Worm (Caenorhabditis elegans) whole organism, midembryonic: ENCODE data around the gene K03H1.9.

Experiments
- T22C8.4 ChIP-seq: fragments of 200-800 bp; sonication (Bioruptor generic); IDR thresholded peaks from 2 replicates; pipeline ENCODE4 v1.3.6; 2022; ENCODE audit warnings: missing genetic modification characterization, missing compliant biosample characterization
- cog-1 ChIP-seq: sonication (generic microtip); optimal IDR thresholded peaks from 2 replicates; lab custom pipeline; 2016; ENCODE audit warnings: missing genetic modification characterization, missing compliant biosample characterization
- flt-1 ChIP-seq: fragments of 200-800 bp; sonication (Bioruptor generic); IDR thresholded peaks from 2 replicates; pipeline ENCODE4 v1.3.6; 2022; ENCODE audit warnings: missing genetic modification characterization, missing compliant biosample characterization
- klf-2 ChIP-seq: fragments of 200-800 bp; sonication (Bioruptor generic); conservative IDR thresholded peaks from 2 replicates; pipeline ENCODE4 v1.3.6; 2022; ENCODE audit warnings: missing genetic modification reagents, missing genetic modification characterization, missing compliant biosample characterization
- med-1 ChIP-seq: sonication (generic microtip); optimal IDR thresholded peaks from 2 replicates; lab custom pipeline; 2017; ENCODE audit warnings: missing genetic modification characterization, mild to moderate bottlenecking, missing compliant biosample characterization, antibody characterized with exemption, missing genetic modification reagents; ENCODE audit not compliant: insufficient read depth
- ref-1 ChIP-seq: fragments of 200-800 bp; sonication (Bioruptor generic); conservative IDR thresholded peaks from 2 replicates; pipeline ENCODE4 v1.3.6; 2022; ENCODE audit warnings: missing genetic modification reagents, missing genetic modification characterization, missing compliant biosample characterization
- tab-1 ChIP-seq: fragments of 200-800 bp; sonication (Bioruptor generic); IDR thresholded peaks from 2 replicates; pipeline ENCODE4 v1.3.6; 2022; ENCODE audit warnings: missing genetic modification characterization, missing compliant biosample characterization
- ztf-23 ChIP-seq: fragments of 200-800 bp; sonication (Bioruptor generic); IDR thresholded peaks from 2 replicates; pipeline ENCODE4 v1.3.6; 2022; ENCODE audit warnings: missing genetic modification reagents, missing genetic modification characterization, missing compliant biosample characterization
- ztf-29 ChIP-seq: fragments of 200-800 bp; sonication (Bioruptor generic); IDR thresholded peaks from 2 replicates; pipeline ENCODE4 v1.3.6; 2022; ENCODE audit warnings: missing genetic modification reagents, missing genetic modification characterization, missing compliant biosample characterization

The K03H1.9 gene

DNA sequence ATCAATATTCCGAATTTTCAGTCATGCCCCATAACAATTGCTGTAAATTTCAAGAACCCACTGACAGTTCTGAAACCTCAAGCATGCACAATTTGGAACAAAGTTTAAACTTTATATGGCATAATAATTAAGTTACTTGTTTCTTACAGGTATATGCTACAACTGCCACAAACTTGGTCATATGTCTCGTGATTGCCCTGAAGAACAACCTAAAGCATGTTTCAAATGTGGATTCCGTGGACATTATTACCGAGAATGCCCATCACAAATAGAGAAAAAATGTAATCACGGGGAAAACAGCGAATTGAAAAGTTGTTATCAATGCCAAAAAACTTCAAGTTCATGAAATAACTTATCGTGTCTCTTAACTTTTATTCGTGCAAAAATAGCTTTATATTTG, 28.3 kb downstream of the K03H1.9 start:
- TF ChIP-seq T22C8.4 (GFP tag; lab: Robert Waterston, UW) (no peak), cog-1 (no peak), tab-1 (no peak), flt-1 (GFP tag; lab: Robert Waterston, UW) (no peak), ztf-23 (GFP tag; lab: Robert Waterston, UW) (0 out of 2 replicates have a peak, but pooled peaks have one; percentile 9), ztf-29 (no peak)

DNA sequence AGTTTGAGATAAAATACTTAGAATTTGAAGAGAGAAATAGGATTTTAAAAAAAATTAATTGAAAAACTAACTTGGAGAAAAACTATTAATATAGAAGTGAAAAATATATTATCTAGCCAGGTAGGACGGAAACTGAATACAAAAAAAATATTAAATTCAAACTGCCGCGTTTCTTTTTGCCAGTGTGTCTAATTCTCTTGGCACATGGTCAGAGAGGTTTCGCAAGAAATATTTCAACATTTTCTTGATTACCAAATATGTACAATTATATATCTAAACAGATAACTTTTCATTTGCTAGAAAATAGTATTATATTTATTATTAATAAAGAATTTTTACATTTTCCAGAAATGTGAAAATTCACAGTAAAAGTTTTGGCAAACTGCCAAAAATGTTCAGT, 28.8 kb downstream of the K03H1.9 start:
- TF ChIP-seq ref-1 = no peak
- TF ChIP-seq ztf-29 = no peak

DNA sequence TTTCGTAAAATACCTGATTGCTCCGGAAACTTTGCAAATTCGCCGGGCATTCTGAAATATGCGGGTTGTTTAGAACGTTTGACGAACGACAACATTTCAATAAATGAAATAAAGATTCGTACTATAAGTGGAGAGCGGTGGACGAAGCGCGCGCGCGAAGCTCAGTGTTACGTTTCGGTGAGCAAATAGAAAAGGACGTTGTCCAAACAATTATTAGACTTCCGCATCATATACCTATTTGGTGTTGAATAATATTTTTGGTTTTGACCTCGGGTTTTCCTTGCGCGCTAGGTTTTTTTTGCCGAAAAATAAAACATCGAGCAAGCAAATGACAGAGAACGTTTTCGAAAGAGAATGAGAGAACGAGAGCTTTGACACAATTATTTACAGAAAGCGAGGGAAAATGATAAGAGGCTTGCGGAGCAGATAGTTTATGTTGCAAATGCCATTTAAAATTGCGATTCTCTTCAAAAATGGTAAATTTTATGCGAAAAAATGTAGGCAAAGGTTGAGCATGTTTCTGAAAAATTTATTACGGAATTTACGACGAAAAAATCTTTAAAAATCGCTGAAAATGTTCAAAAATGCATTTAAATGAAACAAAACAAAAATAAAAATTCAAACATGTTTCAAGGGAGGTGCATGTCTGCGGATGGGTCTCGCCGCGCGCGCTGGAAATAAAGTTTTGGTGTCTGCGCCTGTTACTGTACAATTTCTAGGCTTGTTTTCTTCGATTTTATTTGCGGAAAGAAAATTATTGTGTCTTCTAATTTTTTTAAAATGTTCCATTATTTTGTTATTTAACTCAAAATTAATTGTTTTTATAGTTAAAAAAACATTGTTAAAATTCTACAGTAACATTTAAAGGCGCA, 30.4 kb downstream of the K03H1.9 start, which contains the start of the genes cyld-1 and F40F12.9:
Gene cyld-1, minus strand, starts transcription at position 51 of the 872 bp plus-strand sequence.
Gene F40F12.9, plus strand, starts transcription at position 721 of the 872 bp plus-strand sequence.
- no peak for TF ChIP-seq T22C8.4 (GFP tag; lab: Robert Waterston, UW)
- no peak for TF ChIP-seq ztf-23 (GFP tag; lab: Robert Waterston, UW)
- no peak for TF ChIP-seq tab-1
- no peak for TF ChIP-seq med-1
- no peak for TF ChIP-seq flt-1 (GFP tag; lab: Robert Waterston, UW)
- no peak for TF ChIP-seq klf-2 (GFP tag; lab: Robert Waterston, UW)
- TF ChIP-seq ref-1 = no peak
- no peak for TF ChIP-seq ztf-29
- no peak for TF ChIP-seq cog-1

DNA sequence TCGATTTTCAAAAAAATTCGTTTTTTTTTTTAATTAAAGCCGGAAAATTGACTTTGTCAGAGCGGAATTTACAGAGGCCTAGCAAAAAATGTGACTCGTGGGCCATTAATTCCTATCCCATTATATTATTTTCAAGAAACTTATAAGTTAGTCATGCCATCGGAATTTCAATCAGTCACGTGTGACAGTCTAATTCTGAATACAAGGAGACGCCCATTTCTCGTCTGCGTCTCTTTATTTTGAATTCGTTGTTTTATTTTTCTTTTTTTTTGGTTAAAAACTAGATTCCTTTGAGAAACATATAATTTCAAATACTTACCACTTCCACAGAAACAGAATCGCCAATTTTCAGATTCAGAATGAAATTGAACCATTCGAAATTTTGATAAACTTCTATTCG, 32.5 kb downstream of the K03H1.9 start:
- TF ChIP-seq med-1 = no peak
- no peak for TF ChIP-seq cog-1
- no peak for TF ChIP-seq flt-1 (GFP tag; lab: Robert Waterston, UW)

DNA sequence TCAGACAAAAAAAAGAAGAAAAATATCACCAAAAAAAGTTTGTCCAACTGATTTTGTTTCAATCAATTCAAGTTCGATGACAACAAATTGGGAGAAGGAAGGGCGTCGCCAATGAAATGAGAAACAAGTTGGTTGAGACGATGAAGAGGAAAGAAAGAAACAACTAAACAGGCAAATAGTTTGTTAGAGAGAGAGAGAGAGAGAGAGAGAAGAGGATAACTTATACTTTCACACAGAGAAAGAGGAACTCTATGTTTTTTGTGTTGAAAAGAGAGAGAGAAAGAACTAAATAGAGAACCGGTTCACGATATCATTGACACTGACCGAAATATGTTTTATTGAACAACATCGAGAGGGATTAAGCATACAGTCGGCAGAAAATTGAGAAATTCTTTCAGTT, 33.7 kb downstream of the K03H1.9 start:
- no peak for TF ChIP-seq ztf-29
- no peak for TF ChIP-seq ztf-23 (GFP tag; lab: Robert Waterston, UW)
- TF ChIP-seq T22C8.4 (GFP tag; lab: Robert Waterston, UW) = no peak
- no peak for TF ChIP-seq med-1
- TF ChIP-seq tab-1 = no peak
- TF ChIP-seq cog-1 = no peak
- no peak for TF ChIP-seq flt-1 (GFP tag; lab: Robert Waterston, UW)

DNA sequence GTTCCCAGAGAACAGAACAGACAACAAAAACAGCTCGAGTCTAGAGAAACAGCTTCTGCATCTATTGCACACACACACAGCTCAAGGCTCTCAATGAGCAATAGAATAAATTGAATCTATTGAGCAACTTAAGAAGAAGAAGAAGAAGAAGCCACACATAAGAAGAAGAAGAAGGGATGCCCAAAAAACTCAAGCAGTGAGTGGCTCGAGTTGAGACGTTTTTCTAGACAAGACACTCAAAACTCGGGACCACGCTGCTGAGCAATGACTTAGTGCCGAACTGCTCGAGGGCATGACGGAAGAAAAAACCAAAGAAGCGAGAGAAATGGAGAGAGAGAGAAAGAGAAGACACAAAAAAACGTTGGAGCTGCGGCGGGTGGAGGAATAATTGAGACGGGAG, 36.0 kb downstream of the K03H1.9 start:
- TF ChIP-seq tab-1 = no peak
- no peak for TF ChIP-seq cog-1
- no peak for TF ChIP-seq med-1
- TF ChIP-seq flt-1 (GFP tag; lab: Robert Waterston, UW) = no peak
- TF ChIP-seq klf-2 (GFP tag; lab: Robert Waterston, UW) = no peak
- no peak for TF ChIP-seq ref-1
- TF ChIP-seq ztf-23 (GFP tag; lab: Robert Waterston, UW) = no peak
- TF ChIP-seq ztf-29 = no peak
- no peak for TF ChIP-seq T22C8.4 (GFP tag; lab: Robert Waterston, UW)

DNA sequence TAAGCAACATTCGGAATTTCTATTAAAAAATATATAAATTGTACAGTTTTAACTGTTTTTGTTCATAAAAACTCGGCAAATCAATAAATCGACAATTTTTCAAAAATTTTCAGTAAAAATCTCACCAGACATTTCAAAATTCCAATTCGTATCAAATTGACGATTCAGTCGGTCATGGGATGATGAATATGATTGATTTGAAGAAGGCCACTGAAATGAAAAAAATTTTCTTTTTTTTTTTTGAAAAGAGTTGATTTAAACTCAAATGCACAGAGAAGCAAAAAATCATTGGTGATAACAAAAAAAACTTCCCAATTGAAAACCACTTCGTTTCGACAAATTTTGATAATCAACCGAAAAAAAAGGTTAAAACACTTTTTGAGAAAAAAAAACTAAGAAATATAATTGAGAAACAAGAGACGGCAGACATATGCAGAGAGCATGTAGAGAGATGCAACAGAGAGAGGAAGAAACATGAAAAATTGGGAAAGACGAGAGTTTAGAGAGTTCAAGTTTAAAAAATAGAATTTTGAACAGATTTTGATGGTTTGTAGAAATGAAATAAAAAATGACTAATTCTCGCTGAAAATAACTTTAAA, 37.5 kb downstream of the K03H1.9 start:
- TF ChIP-seq cog-1 (no peak), T22C8.4 (GFP tag; lab: Robert Waterston, UW) (no peak), ref-1 (no peak), flt-1 (GFP tag; lab: Robert Waterston, UW) (no peak), tab-1 (no peak), klf-2 (GFP tag; lab: Robert Waterston, UW) (no peak), ztf-29 (no peak), med-1 (no peak)

DNA sequence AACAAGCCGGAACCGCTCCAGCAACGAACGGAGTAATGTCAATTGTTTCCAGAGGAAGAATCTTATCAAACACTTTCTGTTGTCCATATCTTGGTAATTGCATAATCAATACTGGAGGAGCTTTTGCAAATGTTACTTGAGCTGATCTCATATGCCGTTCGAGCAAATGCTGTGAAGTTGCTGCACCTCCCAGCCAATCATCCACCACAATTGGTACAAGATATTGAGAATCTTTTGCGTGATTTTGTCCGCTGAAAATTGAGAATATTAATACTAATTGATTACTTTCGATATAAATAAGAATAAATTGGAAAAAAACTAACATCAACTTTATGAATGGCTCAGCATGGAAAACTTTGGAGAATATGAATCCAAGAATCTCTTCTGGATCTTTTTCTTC, 41.6 kb downstream of the K03H1.9 start:
- TF ChIP-seq flt-1 (GFP tag; lab: Robert Waterston, UW) (no peak), cog-1 (no peak), med-1 (no peak), T22C8.4 (GFP tag; lab: Robert Waterston, UW) (no peak), tab-1 (no peak), klf-2 (GFP tag; lab: Robert Waterston, UW) (no peak), ztf-29 (no peak), ztf-23 (GFP tag; lab: Robert Waterston, UW) (no peak), ref-1 (no peak)

DNA sequence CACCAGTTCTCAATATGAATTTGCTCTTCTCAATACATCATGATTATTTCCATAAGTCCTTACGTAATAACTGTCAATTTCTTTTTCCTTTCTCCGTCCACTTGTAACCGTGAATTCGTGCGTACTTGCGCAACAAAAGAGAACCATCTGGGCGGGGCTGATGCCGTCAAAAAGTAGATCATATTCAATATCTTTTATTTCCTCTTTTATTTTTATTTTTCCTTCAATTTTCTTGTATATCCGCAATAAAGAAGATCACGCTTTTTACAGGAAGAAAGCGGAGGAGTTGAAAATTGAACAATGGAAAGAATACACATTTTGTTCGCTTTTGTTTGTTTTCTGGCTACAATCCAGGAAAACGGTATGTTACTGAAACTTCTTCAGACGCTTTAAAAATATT, 48.4 kb downstream of the K03H1.9 start, which contains the start of gene mam-7:
Gene mam-7, plus strand, starts transcription at position 301 of the 400 bp plus-strand sequence.
- TF ChIP-seq klf-2 (GFP tag; lab: Robert Waterston, UW) (no peak), ztf-23 (GFP tag; lab: Robert Waterston, UW) (no peak), cog-1 (no peak), T22C8.4 (GFP tag; lab: Robert Waterston, UW) (no peak), ztf-29 (no peak), ref-1 (no peak), flt-1 (GFP tag; lab: Robert Waterston, UW) (no peak), med-1 (no peak), tab-1 (no peak)

DNA sequence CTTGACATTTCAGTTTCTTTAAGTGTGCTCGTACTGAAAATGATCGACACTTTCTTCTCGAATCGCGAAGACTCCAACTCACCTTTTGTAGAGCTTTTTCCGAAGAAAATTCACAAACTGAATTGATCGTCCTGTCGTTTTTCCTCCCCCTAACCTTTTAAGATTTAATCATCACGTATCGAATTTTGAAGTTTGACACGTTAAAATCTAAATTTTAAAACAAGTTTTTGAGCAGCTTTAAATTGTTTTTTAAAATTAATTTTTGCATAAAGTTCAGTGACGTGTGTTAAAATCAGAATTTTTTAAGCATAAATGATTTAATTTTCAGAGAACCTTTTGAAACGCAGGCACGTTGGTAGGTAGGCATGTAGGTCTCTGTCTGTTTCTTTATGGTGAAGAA, 50.0 kb downstream of the K03H1.9 start, which contains the start of gene alg-4:
Gene alg-4, minus strand, starts transcription at position 101 of the 400 bp plus-strand sequence.
- TF ChIP-seq ztf-23 (GFP tag; lab: Robert Waterston, UW) (no peak), cog-1 (no peak), flt-1 (GFP tag; lab: Robert Waterston, UW) (no peak), ztf-29 (no peak), T22C8.4 (GFP tag; lab: Robert Waterston, UW) (no peak), klf-2 (GFP tag; lab: Robert Waterston, UW) (no peak), med-1 (no peak), ref-1 (no peak), tab-1 (no peak)
